Worm (Caenorhabditis elegans): ENCODE measurements around the gene madf-11.

ce11 chrIII:5611604-5612324, 8.5 kb upstream of the madf-11 start, which contains the start of gene bas-1:
- no peak for TF ChIP-seq flt-1 (GFP tag; IDR thresholded peaks at IDR 0.05)
- no peak for TF ChIP-seq ama-1 (optimal IDR thresholded peaks at IDR 0.05)
- TF ChIP-seq pes-1 (GFP tag; IDR thresholded peaks at IDR 0.05) = no peak
- no peak for TF ChIP-seq tbx-37 (GFP tag; conservative IDR thresholded peaks at IDR 0.05)

Measured in whole organism, early embryonic.